Worm (Caenorhabditis elegans) whole organism, L3 larva: Measurements from ENCODE around the gene clx-1.
A peak's percentile ranks its signal among the peaks of the same experiment; 100 is the strongest.

Source experiments
- aly-2 ChIP-seq: fragments of 150-350 bp; optimal IDR thresholded peaks from 2 replicates; lab custom pipeline; 2014; ENCODE audit warnings: missing biosample characterization, missing genetic modification characterization
- egl-27 ChIP-seq: sonication (generic microtip); optimal IDR thresholded peaks from 4 replicates; lab custom pipeline; 2017; ENCODE audit warnings: missing biosample characterization, missing genetic modification reagents, missing genetic modification characterization
- elt-3 ChIP-seq, 3 experiments: fragments of 150-350 bp in 1 of 3; sonication (generic microtip) in 2 of 3; optimal IDR thresholded peaks; 2 replicates in 2 of 3; 4 replicates in 1 of 3; lab custom pipeline; 2014 to 2017; ENCODE audit warnings: missing biosample characterization in 3 of 3, missing genetic modification characterization in 3 of 3
- fkh-10 ChIP-seq: sonication (generic microtip); optimal IDR thresholded peaks from 2 replicates; lab custom pipeline; 2017; ENCODE audit warnings: missing biosample characterization, missing genetic modification reagents, missing genetic modification characterization
- fkh-2 ChIP-seq: fragments of 150-350 bp; optimal IDR thresholded peaks from 2 replicates; lab custom pipeline; 2014; ENCODE audit warnings: missing biosample characterization, missing genetic modification reagents, missing genetic modification characterization
- lin-15B ChIP-seq: fragments of 150-350 bp; optimal IDR thresholded peaks from 2 replicates; lab custom pipeline; 2014; ENCODE audit warnings: missing biosample characterization, missing genetic modification characterization
- nhr-11 ChIP-seq: fragments of 150-350 bp; optimal IDR thresholded peaks from 2 replicates; lab custom pipeline; 2014; ENCODE audit warnings: missing biosample characterization, missing genetic modification characterization
- nhr-237 ChIP-seq: fragments of 150-350 bp; optimal IDR thresholded peaks from 2 replicates; lab custom pipeline; 2014; ENCODE audit warnings: missing biosample characterization, missing genetic modification characterization
- nhr-77 ChIP-seq: fragments of 150-350 bp; optimal IDR thresholded peaks from 2 replicates; lab custom pipeline; 2014; ENCODE audit warnings: missing biosample characterization, missing genetic modification characterization
- skn-1 ChIP-seq: fragments of 150-350 bp; optimal IDR thresholded peaks from 2 replicates; lab custom pipeline; 2014; ENCODE audit warnings: missing biosample characterization, missing genetic modification characterization
- snpc-4 ChIP-seq: fragments of 150-350 bp; optimal IDR thresholded peaks from 2 replicates; lab custom pipeline; 2014; ENCODE audit warnings: missing biosample characterization, missing genetic modification characterization

DNA sequence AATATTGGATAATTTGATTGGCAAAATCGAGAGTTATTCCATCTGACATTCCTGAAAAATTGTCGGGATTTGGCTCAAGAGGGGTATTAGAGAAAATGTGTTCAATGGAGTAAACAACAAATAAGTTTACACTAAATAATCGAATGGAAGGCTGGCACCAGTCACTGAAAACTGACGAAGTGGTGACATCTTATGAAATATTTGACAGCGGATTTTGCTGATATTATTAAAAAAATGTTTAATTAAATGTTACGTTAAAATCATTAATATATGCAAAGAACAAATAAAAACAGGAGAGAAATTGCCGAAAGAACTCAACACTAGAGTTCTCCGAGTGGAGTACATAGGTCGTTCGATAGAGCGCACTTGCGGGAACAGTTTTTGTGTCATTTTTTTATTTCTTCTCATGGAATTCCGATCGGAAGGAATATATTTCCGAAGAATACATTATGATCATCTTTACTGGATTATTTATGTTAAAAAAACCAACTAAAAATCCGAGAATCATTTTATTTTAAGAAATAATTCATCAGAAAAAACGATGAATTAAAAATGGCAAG is 51.1 kb downstream of the clx-1 start, which contains the start of gene tag-322:
- TF ChIP-seq nhr-77 (tag; lab: Kevin White, UChicago) (no peak), snpc-4 (tag; lab: Kevin White, UChicago) (peak; percentile 38), fkh-10 (GFP tag; lab: Kevin White, UChicago) (no peak), skn-1 (tag; lab: Kevin White, UChicago) (peak; percentile 40), lin-15B (tag; lab: Kevin White, UChicago) (peak; percentile 84), nhr-11 (no peak), elt-3 (tag; optimal IDR thresholded peaks at IDR 0.05; lab: Kevin White, UChicago) (no peak), egl-27 (tag; lab: Kevin White, UChicago) (no peak), nhr-237 (tag; lab: Kevin White, UChicago) (no peak), aly-2 (tag; lab: Kevin White, UChicago) (no peak), fkh-2 (no peak)
